Fruit fly (Drosophila melanogaster) whole organism, embryonic: Measurements from ENCODE around the gene Cyp4g15.

Source experiments
- Antp ChIP-seq: fragments of 200-800 bp; sonication (Bioruptor generic); optimal IDR thresholded peaks from 3 replicates; lab custom pipeline; 2016; ENCODE audit warnings: missing biosample characterization, missing genetic modification characterization
- Atf-2 ChIP-seq: fragments of 200-800 bp; sonication (Bioruptor generic); optimal IDR thresholded peaks from 2 replicates; lab custom pipeline; 2016; ENCODE audit warnings: missing biosample characterization, missing genetic modification characterization
- B-H2 ChIP-seq: fragments of 200-800 bp; sonication (Bioruptor generic); optimal IDR thresholded peaks from 2 replicates; lab custom pipeline; 2018; ENCODE audit warnings: missing biosample characterization, mild to moderate bottlenecking, missing genetic modification characterization
- CG10209 ChIP-seq: fragments of 200-800 bp; sonication (Bioruptor generic); optimal IDR thresholded peaks from 3 replicates; lab custom pipeline; 2017; ENCODE audit warnings: missing biosample characterization, mild to moderate bottlenecking, missing genetic modification characterization, missing genetic modification reagents
- CG10979 ChIP-seq: fragments of 200-800 bp; sonication (Bioruptor generic); optimal IDR thresholded peaks from 2 replicates; lab custom pipeline; 2018; ENCODE audit warnings: missing biosample characterization, mild to moderate bottlenecking, missing genetic modification characterization, moderate library complexity
- CG11093 ChIP-seq: fragments of 200-800 bp; sonication (Bioruptor generic); IDR thresholded peaks from 3 replicates; pipeline ENCODE4 v1.3.6; 2022; ENCODE audit warnings: missing biosample characterization, missing genetic modification characterization
- CG11560 ChIP-seq: fragments of 200-800 bp; sonication (Bioruptor generic); IDR thresholded peaks from 3 replicates; pipeline ENCODE4 v1.3.6; 2022; ENCODE audit warnings: missing biosample characterization, missing genetic modification characterization
- CG1233 ChIP-seq: fragments of 200-800 bp; sonication (Bioruptor generic); optimal IDR thresholded peaks from 4 replicates; lab custom pipeline; 2018; ENCODE audit warnings: missing biosample characterization, mild to moderate bottlenecking, missing genetic modification characterization
- CG12769 ChIP-seq: fragments of 200-800 bp; sonication (Bioruptor generic); optimal IDR thresholded peaks from 2 replicates; lab custom pipeline; 2019; ENCODE audit warnings: missing biosample characterization, mild to moderate bottlenecking, missing genetic modification characterization, moderate library complexity
- CG12942 ChIP-seq: fragments of 200-800 bp; sonication (Bioruptor generic); optimal IDR thresholded peaks from 3 replicates; lab custom pipeline; 2016; ENCODE audit warnings: missing biosample characterization, missing genetic modification characterization
- CG13624 ChIP-seq: fragments of 200-800 bp; sonication (Bioruptor generic); optimal IDR thresholded peaks from 2 replicates; lab custom pipeline; 2016; ENCODE audit warnings: missing biosample characterization, missing genetic modification characterization
- CG16815 ChIP-seq: fragments of 200-800 bp; sonication (Bioruptor generic); optimal IDR thresholded peaks from 3 replicates; lab custom pipeline; 2017; ENCODE audit warnings: missing biosample characterization, mild to moderate bottlenecking, missing genetic modification characterization
- CG17359 ChIP-seq: fragments of 200-800 bp; sonication (Bioruptor generic); optimal IDR thresholded peaks from 3 replicates; lab custom pipeline; 2018; ENCODE audit warnings: missing biosample characterization, mild to moderate bottlenecking, missing genetic modification characterization, moderate library complexity
- CG17361 ChIP-seq: fragments of 200-800 bp; sonication (Bioruptor generic); IDR thresholded peaks from 3 replicates; pipeline ENCODE4 v1.3.6; 2022; ENCODE audit warnings: missing biosample characterization, missing genetic modification characterization
- CG17612 ChIP-seq: fragments of 200-800 bp; sonication (Bioruptor generic); IDR thresholded peaks from 2 replicates; pipeline ENCODE4 v1.3.6; 2022; ENCODE audit warnings: missing biosample characterization, missing genetic modification characterization
- CG1832 ChIP-seq: fragments of 200-800 bp; sonication (Bioruptor generic); optimal IDR thresholded peaks from 2 replicates; lab custom pipeline; 2017; ENCODE audit warnings: missing biosample characterization, mild to moderate bottlenecking, missing genetic modification characterization, inconsistent platforms
- CG18764 ChIP-seq: fragments of 200-800 bp; sonication (Bioruptor generic); optimal IDR thresholded peaks from 3 replicates; lab custom pipeline; 2016; ENCODE audit warnings: missing biosample characterization, missing genetic modification characterization
- CG3065 ChIP-seq: fragments of 200-800 bp; sonication (Bioruptor generic); optimal IDR thresholded peaks from 2 replicates; lab custom pipeline; 2016; ENCODE audit warnings: missing biosample characterization, missing genetic modification characterization
- CG4328 ChIP-seq: fragments of 200-800 bp; sonication (Bioruptor generic); optimal IDR thresholded peaks from 3 replicates; lab custom pipeline; 2017; ENCODE audit warnings: missing biosample characterization, missing genetic modification reagents, missing genetic modification characterization
- CG6254 ChIP-seq: fragments of 200-800 bp; sonication (Bioruptor generic); optimal IDR thresholded peaks from 3 replicates; lab custom pipeline; 2017; ENCODE audit warnings: mild to moderate bottlenecking, missing biosample characterization, missing genetic modification reagents, missing genetic modification characterization
- CG7357 ChIP-seq: fragments of 200-800 bp; sonication (Bioruptor generic); IDR thresholded peaks from 3 replicates; pipeline ENCODE4 v1.3.6; 2022; ENCODE audit warnings: missing biosample characterization, missing genetic modification characterization
- CG8478 ChIP-seq: fragments of >200 bp; optimal IDR thresholded peaks from 2 replicates; lab custom pipeline; 2018
- D19B ChIP-seq: fragments of 200-800 bp; sonication (Bioruptor generic); optimal IDR thresholded peaks from 2 replicates; lab custom pipeline; 2017; ENCODE audit warnings: missing biosample characterization, mild to moderate bottlenecking, missing genetic modification characterization
- Kr ChIP-seq: fragments of 200-800 bp; sonication (Bioruptor generic); optimal IDR thresholded peaks from 2 replicates; lab custom pipeline; 2017; ENCODE audit warnings: missing biosample characterization, mild to moderate bottlenecking, missing genetic modification characterization
- Myb ChIP-seq: fragments of 200-800 bp; sonication (Bioruptor generic); optimal IDR thresholded peaks from 2 replicates; lab custom pipeline; 2016; ENCODE audit warnings: missing biosample characterization, missing genetic modification characterization
- Neu2 ChIP-seq: fragments of 200-800 bp; sonication (Bioruptor generic); optimal IDR thresholded peaks from 3 replicates; lab custom pipeline; 2016; ENCODE audit warnings: missing biosample characterization, missing genetic modification characterization, borderline replicate concordance
- PHDP ChIP-seq: fragments of 200-800 bp; sonication (Bioruptor generic); optimal IDR thresholded peaks from 3 replicates; lab custom pipeline; 2018; ENCODE audit warnings: missing biosample characterization, mild to moderate bottlenecking, missing genetic modification characterization, moderate library complexity
- Rfx ChIP-seq: fragments of 200-800 bp; sonication (Bioruptor generic); IDR thresholded peaks from 2 replicates; pipeline ENCODE4 v1.3.6; 2022; ENCODE audit warnings: missing biosample characterization, missing genetic modification characterization
- TFAM ChIP-seq: fragments of 200-800 bp; sonication (Bioruptor generic); optimal IDR thresholded peaks from 2 replicates; lab custom pipeline; 2017; ENCODE audit warnings: missing biosample characterization, missing genetic modification characterization, inconsistent platforms
- Tbp ChIP-seq: fragments of >200 bp; optimal IDR thresholded peaks from 2 replicates; lab custom pipeline; 2018; ENCODE audit warnings: missing biosample characterization, missing genetic modification characterization
- ase ChIP-seq: fragments of 200-800 bp; sonication (Bioruptor generic); IDR thresholded peaks from 3 replicates; pipeline ENCODE4 v1.3.6; 2022; ENCODE audit warnings: missing biosample characterization, missing genetic modification characterization
- ci ChIP-seq: fragments of 200-800 bp; sonication (Bioruptor generic); IDR thresholded peaks from 3 replicates; pipeline ENCODE4 v1.3.6; 2022; ENCODE audit warnings: missing biosample characterization, missing genetic modification characterization
- corto ChIP-seq: fragments of 200-800 bp; sonication (Bioruptor generic); optimal IDR thresholded peaks from 2 replicates; lab custom pipeline; 2016; ENCODE audit warnings: missing biosample characterization, mild to moderate bottlenecking, missing genetic modification characterization, moderate library complexity
- disco-r ChIP-seq: fragments of 200-800 bp; sonication (Bioruptor generic); optimal IDR thresholded peaks from 2 replicates; lab custom pipeline; 2016; ENCODE audit warnings: missing biosample characterization, missing genetic modification characterization
- dmrt99B ChIP-seq: fragments of 200-800 bp; sonication (Bioruptor generic); optimal IDR thresholded peaks from 2 replicates; lab custom pipeline; 2018; ENCODE audit warnings: missing biosample characterization, mild to moderate bottlenecking, missing genetic modification characterization, moderate library complexity
- fd96Cb ChIP-seq: fragments of 200-800 bp; sonication (Bioruptor generic); optimal IDR thresholded peaks from 2 replicates; lab custom pipeline; 2018; ENCODE audit warnings: missing biosample characterization, mild to moderate bottlenecking, missing genetic modification characterization, moderate library complexity
- fru ChIP-seq: fragments of >200 bp; optimal IDR thresholded peaks from 2 replicates; lab custom pipeline; 2017
- gem ChIP-seq: fragments of 200-800 bp; sonication (Bioruptor generic); optimal IDR thresholded peaks from 2 replicates; lab custom pipeline; 2019; ENCODE audit warnings: missing biosample characterization, mild to moderate bottlenecking, missing genetic modification characterization, moderate library complexity
- jing ChIP-seq: fragments of 200-800 bp; sonication (Bioruptor generic); optimal IDR thresholded peaks from 2 replicates; lab custom pipeline; 2018; ENCODE audit warnings: missing biosample characterization, mild to moderate bottlenecking, missing genetic modification characterization
- kay ChIP-seq: fragments of 200-800 bp; sonication (Bioruptor generic); optimal IDR thresholded peaks from 2 replicates; lab custom pipeline; 2016; ENCODE audit warnings: missing biosample characterization, missing genetic modification characterization
- klu ChIP-seq: fragments of 200-800 bp; sonication (Bioruptor generic); IDR thresholded peaks from 2 replicates; pipeline ENCODE4 v1.3.6; 2022; ENCODE audit warnings: missing biosample characterization, missing genetic modification characterization
- nom ChIP-seq: fragments of 200-800 bp; sonication (Bioruptor generic); optimal IDR thresholded peaks from 2 replicates; lab custom pipeline; 2017; ENCODE audit warnings: missing biosample characterization, missing genetic modification characterization, mild to moderate bottlenecking, moderate library complexity, missing genetic modification reagents
- odd ChIP-seq: fragments of 200-800 bp; sonication (Bioruptor generic); optimal IDR thresholded peaks from 2 replicates; lab custom pipeline; 2017; ENCODE audit warnings: missing biosample characterization, mild to moderate bottlenecking, missing genetic modification characterization
- otp ChIP-seq: fragments of 200-800 bp; sonication (Bioruptor generic); IDR thresholded peaks from 3 replicates; pipeline ENCODE4, ENCODE4 v1.3.6; 2022; ENCODE audit warnings: missing biosample characterization, missing genetic modification characterization
- peb ChIP-seq: fragments of 200-800 bp; sonication (Bioruptor generic); IDR thresholded peaks from 2 replicates; pipeline ENCODE4 v1.3.6; 2022; ENCODE audit warnings: missing biosample characterization, missing genetic modification characterization
- pum ChIP-seq: fragments of 200-800 bp; sonication (Bioruptor generic); optimal IDR thresholded peaks from 2 replicates; lab custom pipeline; 2016; ENCODE audit warnings: missing biosample characterization, missing genetic modification characterization
- run ChIP-seq: fragments of 200-800 bp; sonication (Bioruptor generic); optimal IDR thresholded peaks from 3 replicates; lab custom pipeline; 2018; ENCODE audit warnings: missing biosample characterization, mild to moderate bottlenecking, missing genetic modification characterization
- slbo ChIP-seq: fragments of 200-800 bp; sonication (Bioruptor generic); IDR thresholded peaks from 2 replicates; pipeline ENCODE4 v1.3.6; 2022; ENCODE audit warnings: missing biosample characterization, missing genetic modification characterization
- ssp ChIP-seq: fragments of 200-800 bp; sonication (Bioruptor generic); IDR thresholded peaks from 2 replicates; pipeline ENCODE4 v1.3.6; 2022; ENCODE audit warnings: missing biosample characterization, missing genetic modification characterization
- stc ChIP-seq: fragments of 200-800 bp; sonication (Bioruptor generic); IDR thresholded peaks from 2 replicates; pipeline ENCODE4 v1.3.6; 2022; ENCODE audit warnings: missing biosample characterization, missing genetic modification characterization
- tx ChIP-seq: fragments of 200-800 bp; sonication (Bioruptor generic); optimal IDR thresholded peaks from 2 replicates; lab custom pipeline; 2016; ENCODE audit warnings: missing biosample characterization, missing genetic modification characterization
- vvl ChIP-seq: fragments of 200-800 bp; sonication (Bioruptor generic); IDR thresholded peaks from 2 replicates; pipeline ENCODE4 v1.3.6; 2022; ENCODE audit warnings: missing biosample characterization, missing genetic modification characterization
- zen ChIP-seq: fragments of 200-800 bp; sonication (Bioruptor generic); optimal IDR thresholded peaks from 3 replicates; lab custom pipeline; 2018; ENCODE audit warnings: missing biosample characterization, mild to moderate bottlenecking, missing genetic modification characterization, moderate library complexity
- zfh2 ChIP-seq: fragments of 200-800 bp; sonication (Bioruptor generic); optimal IDR thresholded peaks from 2 replicates; lab custom pipeline; 2016; ENCODE audit warnings: missing biosample characterization, missing genetic modification characterization

Gene Cyp4g15

DNA sequence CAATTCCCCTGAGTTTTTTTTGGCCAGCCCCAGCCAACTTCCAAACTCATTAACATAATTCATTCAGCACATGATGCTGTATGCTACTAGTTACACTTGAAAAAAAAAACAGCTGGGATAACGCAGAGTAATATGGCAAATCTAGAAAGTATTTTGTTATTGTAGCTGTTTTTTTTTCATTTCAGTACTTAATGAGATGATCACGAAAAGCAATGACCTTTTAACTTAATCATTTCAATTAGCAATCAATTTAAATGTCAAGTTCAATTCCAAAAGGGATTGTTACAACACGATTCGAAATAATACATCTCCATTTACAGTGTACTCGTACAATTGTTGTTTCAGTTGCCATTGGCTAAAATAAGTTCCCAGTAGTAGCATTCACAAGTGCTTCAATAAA, 26.5 kb upstream of the Cyp4g15 start (continued):
- TF ChIP-seq stc, result no peak
- no peak for TF ChIP-seq CG17359 (tag; lab: Kevin White, UChicago)
- no peak for TF ChIP-seq run (tag; lab: Kevin White, UChicago)
- no peak for TF ChIP-seq CG12769 (tag; lab: Kevin White, UChicago)
- TF ChIP-seq Neu2 (GFP tag; lab: Kevin White, UChicago), result no peak
- peak; percentile 25 for TF ChIP-seq gem (tag; lab: Kevin White, UChicago)
- TF ChIP-seq pum (GFP tag; lab: Kevin White, UChicago), result no peak
- TF ChIP-seq ssp (GFP tag; lab: Robert Waterston, UW), result no peak
- TF ChIP-seq kay, result no peak
- no peak for TF ChIP-seq CG11093 (GFP tag; lab: Robert Waterston, UW)
- TF ChIP-seq ase (GFP tag; lab: Robert Waterston, UW), result no peak
- TF ChIP-seq TFAM (GFP tag; lab: Kevin White, UChicago), result no peak
- no peak for TF ChIP-seq CG1233 (GFP tag; lab: Kevin White, UChicago)
- TF ChIP-seq B-H2 (GFP tag; lab: Kevin White, UChicago), result no peak
- TF ChIP-seq tx (GFP tag; lab: Kevin White, UChicago), result no peak
- TF ChIP-seq CG13624 (GFP tag; lab: Kevin White, UChicago), result no peak
- no peak for TF ChIP-seq CG10979 (tag; lab: Kevin White, UChicago)
- TF ChIP-seq ci (GFP tag; lab: Robert Waterston, UW), result peak; percentile 41; the same call in 1 of the 3 replicates
- TF ChIP-seq CG7357 (GFP tag; lab: Robert Waterston, UW), result no peak
- TF ChIP-seq CG17612, result no peak
- TF ChIP-seq D19B (GFP tag; lab: Kevin White, UChicago), result no peak
- no peak for TF ChIP-seq Tbp (GFP tag; lab: Kevin White, UChicago)
- TF ChIP-seq Atf-2, result no peak
- no peak for TF ChIP-seq peb (GFP tag; lab: Robert Waterston, UW)
- TF ChIP-seq Antp (GFP tag; lab: Kevin White, UChicago), result peak; percentile 29
- no peak for TF ChIP-seq CG1832 (GFP tag; lab: Kevin White, UChicago)
- TF ChIP-seq corto, result no peak
- TF ChIP-seq CG8478 (lab: Kevin White, UChicago), result no peak
- TF ChIP-seq Kr (GFP tag; lab: Kevin White, UChicago), result no peak
- TF ChIP-seq CG11560 (tag; lab: Robert Waterston, UW), result no peak
- no peak for TF ChIP-seq zen
- TF ChIP-seq disco-r, result no peak
- TF ChIP-seq PHDP (tag; lab: Kevin White, UChicago), result no peak
- TF ChIP-seq dmrt99B (tag; lab: Kevin White, UChicago), result peak; percentile 34
- TF ChIP-seq otp (GFP tag; lab: Robert Waterston, UW), result no peak
- no peak for TF ChIP-seq Myb (GFP tag; lab: Kevin White, UChicago)
- 0 out of 2 replicates have a peak, but pooled peaks have one; percentile 29 for TF ChIP-seq vvl (GFP tag; lab: Robert Waterston, UW)
- TF ChIP-seq Rfx (GFP tag; lab: Robert Waterston, UW), result peak; percentile 37
- TF ChIP-seq CG16815 (GFP tag; lab: Kevin White, UChicago), result no peak
- TF ChIP-seq CG10209 (GFP tag; lab: Kevin White, UChicago), result no peak
- TF ChIP-seq nom, result no peak
- TF ChIP-seq klu, result no peak
- no peak for TF ChIP-seq odd (GFP tag; lab: Kevin White, UChicago)
- TF ChIP-seq CG18764, result no peak
- no peak for TF ChIP-seq fd96Cb (tag; lab: Kevin White, UChicago)
- TF ChIP-seq CG4328 (GFP tag; lab: Kevin White, UChicago), result no peak
- TF ChIP-seq CG3065 (GFP tag; lab: Kevin White, UChicago), result no peak
- TF ChIP-seq zfh2 (GFP tag; lab: Kevin White, UChicago), result no peak
- no peak for TF ChIP-seq fru (lab: Kevin White, UChicago)
- no peak for TF ChIP-seq CG6254 (GFP tag; lab: Kevin White, UChicago)
- no peak for TF ChIP-seq jing (GFP tag; lab: Kevin White, UChicago)
- TF ChIP-seq CG12942, result no peak
- no peak for TF ChIP-seq CG17361 (GFP tag; lab: Robert Waterston, UW)
- no peak for TF ChIP-seq slbo (GFP tag; lab: Robert Waterston, UW)
